ENCODE assay signal across 5 worm cellular contexts in genomic region chrII:5633453-5633852, ce11.
TF ChIP-seq lines count a peak whose summit lies in the region.

No protein-coding gene starts in this region.

TF ChIP-seq in whole organism, L1 larva, 84 proteins besides CTCF, POLR2A, EP300 and RAD21:
- TF ChIP-seq lsy-2 (tag; optimal IDR thresholded peaks at IDR 0.05; lab: Kevin White, UChicago) (peak in 1 of 2 experiments; percentile 52), efl-1 (optimal IDR thresholded peaks at IDR 0.05; lab: Kevin White, UChicago) (no peak), efl-1 (GFP tag; optimal IDR thresholded peaks at IDR 0.05 in 1 of 2; lab: Kevin White, UChicago) (peak in 1 of 2 experiments; percentile 54), zip-4 (GFP tag; optimal IDR thresholded peaks at IDR 0.05; lab: Kevin White, UChicago) (no peak), ceh-82 (tag; optimal IDR thresholded peaks at IDR 0.05; lab: Kevin White, UChicago) (no peak), blmp-1 (tag; optimal IDR thresholded peaks at IDR 0.05; lab: Kevin White, UChicago) (peak; percentile 12), nhr-47 (tag; optimal IDR thresholded peaks at IDR 0.05; lab: Kevin White, UChicago) (no peak), lin-35 (GFP tag; optimal IDR thresholded peaks at IDR 0.05; lab: Kevin White, UChicago) (peak in 1 of 2 experiments; percentile 5), nhr-11 (tag; optimal IDR thresholded peaks at IDR 0.05; lab: Kevin White, UChicago) (no peak), dpl-1 (GFP tag; optimal IDR thresholded peaks at IDR 0.05; lab: Kevin White, UChicago) (peak in 1 of 3 experiments; percentile 30), ceh-8 (GFP tag; optimal IDR thresholded peaks at IDR 0.05; lab: Kevin White, UChicago) (no peak)

TF ChIP-seq in whole organism, L2 larva, 48 proteins besides CTCF, POLR2A, EP300 and RAD21:
- TF ChIP-seq C34F6.9 (tag; optimal IDR thresholded peaks at IDR 0.05; lab: Kevin White, UChicago) (peak; percentile 60), gmeb-1 (tag; optimal IDR thresholded peaks at IDR 0.05; lab: Kevin White, UChicago) (peak; percentile 13), R02D3.7 (tag; optimal IDR thresholded peaks at IDR 0.05; lab: Kevin White, UChicago) (no peak)

TF ChIP-seq in whole organism, L3 larva, 47 proteins besides CTCF, POLR2A, EP300 and RAD21:
- TF ChIP-seq nfya-1 (tag; optimal IDR thresholded peaks at IDR 0.05; lab: Kevin White, UChicago; ENCODE audit: insufficient read depth) = peak; percentile 25
- no peak for TF ChIP-seq ama-1 (optimal IDR thresholded peaks at IDR 0.05; lab: Kevin White, UChicago)

TF ChIP-seq in whole organism, L4 larva, 104 proteins besides CTCF, POLR2A, EP300 and RAD21:
- no peak for TF ChIP-seq nhr-237 (tag; optimal IDR thresholded peaks at IDR 0.05; lab: Kevin White, UChicago)
- TF ChIP-seq nhr-77 (tag; optimal IDR thresholded peaks at IDR 0.05; lab: Kevin White, UChicago) = peak; percentile 21
- TF ChIP-seq zip-2 (tag; optimal IDR thresholded peaks at IDR 0.05; lab: Kevin White, UChicago) = no peak
- TF ChIP-seq spr-1 (tag; optimal IDR thresholded peaks at IDR 0.05; lab: Kevin White, UChicago) = peak; percentile 95
- no peak for TF ChIP-seq zip-11 (GFP tag; IDR thresholded peaks at IDR 0.05; lab: Robert Waterston, UW)
- TF ChIP-seq pqm-1 (tag; optimal IDR thresholded peaks at IDR 0.05; lab: Kevin White, UChicago) = no peak
- TF ChIP-seq fos-1 (tag; optimal IDR thresholded peaks at IDR 0.05; lab: Kevin White, UChicago) = no peak
- peak; percentile 43; the same call in 1 of the 2 replicates for TF ChIP-seq hmg-1.1 (GFP tag; IDR thresholded peaks at IDR 0.05; lab: Robert Waterston, UW)
- no peak for TF ChIP-seq unc-62 (GFP tag; optimal IDR thresholded peaks at IDR 0.05 in 1 of 2; lab: Kevin White, UChicago)
- no peak for TF ChIP-seq unc-62 (tag; optimal IDR thresholded peaks at IDR 0.05; lab: Kevin White, UChicago)
- no peak for TF ChIP-seq aly-2 (tag; optimal IDR thresholded peaks at IDR 0.05; lab: Kevin White, UChicago)
- TF ChIP-seq arid-1 (GFP tag; conservative IDR thresholded peaks at IDR 0.05; lab: Robert Waterston, UW) = no peak
- no peak for TF ChIP-seq R02D3.7 (tag; optimal IDR thresholded peaks at IDR 0.05; lab: Kevin White, UChicago)
- TF ChIP-seq zag-1 (tag; optimal IDR thresholded peaks at IDR 0.05; lab: Kevin White, UChicago) = no peak
- no peak for TF ChIP-seq jun-1 (tag; optimal IDR thresholded peaks at IDR 0.05; lab: Kevin White, UChicago)
- TF ChIP-seq T20F7.1 (GFP tag; optimal IDR thresholded peaks at IDR 0.05; lab: Kevin White, UChicago) = peak; percentile 92
- TF ChIP-seq spr-3 (GFP tag; optimal IDR thresholded peaks at IDR 0.05; lab: Kevin White, UChicago) = peak; percentile 96
- TF ChIP-seq aha-1 (tag; lab: Kevin White, UChicago) = peak; percentile 87
- no peak for TF ChIP-seq lsy-2 (tag; optimal IDR thresholded peaks at IDR 0.05; lab: Kevin White, UChicago)
- TF ChIP-seq Y48G9A.11 (GFP tag; IDR thresholded peaks at IDR 0.05; lab: Robert Waterston, UW) = peak; percentile 84
- no peak for TF ChIP-seq set-16 (GFP tag; IDR thresholded peaks at IDR 0.05; lab: Robert Waterston, UW)

TF ChIP-seq in whole organism, young adult, 124 proteins besides CTCF, POLR2A, EP300 and RAD21:
- TF ChIP-seq attf-3 (GFP tag; conservative IDR thresholded peaks at IDR 0.05; lab: Robert Waterston, UW) = peak; percentile 87
- TF ChIP-seq nfya-1 (tag; optimal IDR thresholded peaks at IDR 0.05; lab: Kevin White, UChicago; ENCODE audit: borderline replicate concordance, insufficient read depth) = no peak
- TF ChIP-seq snpc-4 (GFP tag; optimal IDR thresholded peaks at IDR 0.05; lab: Kevin White, UChicago) = no peak
- no peak for TF ChIP-seq snpc-4 (tag; optimal IDR thresholded peaks at IDR 0.05; lab: Kevin White, UChicago)
- TF ChIP-seq somi-1 (GFP tag; optimal IDR thresholded peaks at IDR 0.05; lab: Kevin White, UChicago) = no peak
